Worm (Caenorhabditis elegans) whole organism, L2 larva: ENCODE measurements around the gene C25D7.5.

ENCODE experiments used
- F13H6.1 ChIP-seq: sonication (generic microtip); optimal IDR thresholded peaks from 2 replicates; lab custom pipeline; 2016; ENCODE audit warnings: missing genetic modification characterization, missing compliant biosample characterization
- Y55F3AM.14 ChIP-seq: fragments of 200-800 bp; sonication (Bioruptor generic); optimal IDR thresholded peaks from 2 replicates; lab custom pipeline; 2018; ENCODE audit warnings: mild to moderate bottlenecking, missing genetic modification characterization, missing compliant biosample characterization
- ZK546.5 ChIP-seq: sonication (generic microtip); optimal IDR thresholded peaks from 2 replicates; lab custom pipeline; 2017; ENCODE audit warnings: missing biosample characterization, missing genetic modification characterization
- ama-1 ChIP-seq: fragments of 150-350 bp; optimal IDR thresholded peaks from 2 replicates; lab custom pipeline; 2018; ENCODE audit warnings: inconsistent platforms
- ceh-16 ChIP-seq: fragments of 150-350 bp; optimal IDR thresholded peaks from 2 replicates; lab custom pipeline; 2014; ENCODE audit warnings: missing biosample characterization, missing genetic modification characterization
- ceh-82 ChIP-seq: fragments of 150-350 bp; optimal IDR thresholded peaks from 2 replicates; lab custom pipeline; 2014; ENCODE audit warnings: missing biosample characterization, missing genetic modification characterization
- crh-2 ChIP-seq: sonication (generic microtip); optimal IDR thresholded peaks from 2 replicates; lab custom pipeline; 2017; ENCODE audit warnings: missing biosample characterization, missing genetic modification characterization
- dmd-4 ChIP-seq: sonication (generic microtip); optimal IDR thresholded peaks from 2 replicates; lab custom pipeline; 2017; ENCODE audit warnings: missing biosample characterization, missing genetic modification characterization
- egl-27 ChIP-seq: sonication (generic microtip); optimal IDR thresholded peaks from 3 replicates; lab custom pipeline; 2017; ENCODE audit warnings: missing biosample characterization, missing genetic modification reagents, missing genetic modification characterization
- elt-1 ChIP-seq: fragments of 150-350 bp; optimal IDR thresholded peaks from 2 replicates; lab custom pipeline; 2014; ENCODE audit warnings: missing biosample characterization, missing genetic modification characterization
- elt-3 ChIP-seq: sonication (generic microtip); optimal IDR thresholded peaks from 2 replicates; lab custom pipeline; 2017; ENCODE audit warnings: missing biosample characterization, missing genetic modification characterization
- fos-1 ChIP-seq: fragments of 150-350 bp; optimal IDR thresholded peaks from 2 replicates; lab custom pipeline; 2014; ENCODE audit warnings: missing biosample characterization, missing genetic modification characterization
- gmeb-1 ChIP-seq: fragments of 150-350 bp; optimal IDR thresholded peaks from 2 replicates; lab custom pipeline; 2014; ENCODE audit warnings: missing biosample characterization, missing genetic modification characterization
- lin-39 ChIP-seq: fragments of 150-350 bp; optimal IDR thresholded peaks from 2 replicates; lab custom pipeline; 2014; ENCODE audit warnings: missing biosample characterization, missing genetic modification reagents, missing genetic modification characterization
- mbf-1 ChIP-seq: sonication (generic microtip); optimal IDR thresholded peaks from 2 replicates; lab custom pipeline; 2017; ENCODE audit warnings: missing biosample characterization, missing genetic modification characterization
- mdl-1 ChIP-seq, 2 experiments: fragments of 150-350 bp in 1 of 2; sonication (generic microtip) in 1 of 2; optimal IDR thresholded peaks; 2 replicates each; lab custom pipeline; 2017; ENCODE audit warnings: missing biosample characterization in 2 of 2, missing genetic modification characterization in 2 of 2
- nhr-10 ChIP-seq: sonication (generic microtip); optimal IDR thresholded peaks from 2 replicates; lab custom pipeline; 2017; ENCODE audit warnings: missing biosample characterization, missing genetic modification characterization
- nhr-11 ChIP-seq: fragments of 150-350 bp; optimal IDR thresholded peaks from 2 replicates; lab custom pipeline; 2014; ENCODE audit warnings: missing biosample characterization, missing genetic modification characterization
- nhr-12 ChIP-seq: fragments of 150-350 bp; optimal IDR thresholded peaks from 2 replicates; lab custom pipeline; 2014; ENCODE audit warnings: missing biosample characterization, missing genetic modification characterization
- nhr-129 ChIP-seq: fragments of 150-350 bp; optimal IDR thresholded peaks from 2 replicates; lab custom pipeline; 2014; ENCODE audit warnings: missing biosample characterization, missing genetic modification characterization
- nhr-21 ChIP-seq: fragments of 150-350 bp; optimal IDR thresholded peaks from 2 replicates; lab custom pipeline; 2014; ENCODE audit warnings: missing biosample characterization, missing genetic modification characterization
- nhr-23 ChIP-seq: fragments of 150-350 bp; optimal IDR thresholded peaks from 2 replicates; lab custom pipeline; 2014; ENCODE audit warnings: missing biosample characterization, missing genetic modification reagents, missing genetic modification characterization
- nhr-237 ChIP-seq: fragments of 150-350 bp; optimal IDR thresholded peaks from 2 replicates; lab custom pipeline; 2014; ENCODE audit warnings: missing biosample characterization, missing genetic modification characterization
- nhr-25 ChIP-seq: fragments of 150-350 bp; sonication (generic microtip); optimal IDR thresholded peaks from 3 replicates; lab custom pipeline; 2014; ENCODE audit warnings: missing biosample characterization, missing genetic modification characterization
- nhr-6 ChIP-seq: fragments of 150-350 bp; optimal IDR thresholded peaks from 2 replicates; lab custom pipeline; 2014; ENCODE audit warnings: missing biosample characterization, missing genetic modification characterization
- nhr-77 ChIP-seq: fragments of 150-350 bp; optimal IDR thresholded peaks from 2 replicates; lab custom pipeline; 2014; ENCODE audit warnings: missing biosample characterization, missing genetic modification characterization
- sma-3 ChIP-seq: sonication (generic microtip); optimal IDR thresholded peaks from 2 replicates; lab custom pipeline; 2016; ENCODE audit warnings: missing genetic modification reagents, missing genetic modification characterization, missing compliant biosample characterization
- sma-9 ChIP-seq, 2 experiments: fragments of 150-350 bp in 1 of 2; sonication (generic microtip) in 1 of 2; optimal IDR thresholded peaks; 2 replicates each; lab custom pipeline; 2014 to 2016; ENCODE audit warnings: missing genetic modification characterization in 2 of 2, mild to moderate bottlenecking in 1 of 2, missing biosample characterization in 1 of 2, missing compliant biosample characterization in 1 of 2, missing genetic modification reagents in 1 of 2, moderate library complexity in 1 of 2
- snpc-4 ChIP-seq: fragments of 150-350 bp; optimal IDR thresholded peaks from 2 replicates; lab custom pipeline; 2014; ENCODE audit warnings: missing biosample characterization, missing genetic modification characterization
- unc-39 ChIP-seq: fragments of 150-350 bp; optimal IDR thresholded peaks from 2 replicates; lab custom pipeline; 2014; ENCODE audit warnings: missing biosample characterization, missing genetic modification characterization
- unc-55 ChIP-seq: fragments of 150-350 bp; sonication (generic microtip); optimal IDR thresholded peaks from 3 replicates; lab custom pipeline; 2014; ENCODE audit warnings: missing biosample characterization, missing genetic modification reagents, missing genetic modification characterization
- zag-1 ChIP-seq: fragments of 150-350 bp; optimal IDR thresholded peaks from 2 replicates; lab custom pipeline; 2014; ENCODE audit warnings: missing biosample characterization, missing genetic modification characterization
- ztf-1 ChIP-seq: fragments of 200-800 bp; sonication (Bioruptor generic); conservative IDR thresholded peaks from 2 replicates; pipeline ENCODE4 v1.3.6; 2022; ENCODE audit warnings: missing genetic modification characterization, missing compliant biosample characterization
- ztf-4 ChIP-seq: fragments of 150-350 bp; optimal IDR thresholded peaks from 2 replicates; lab custom pipeline; 2014; ENCODE audit warnings: missing biosample characterization, missing genetic modification characterization

C25D7.5 gene

DNA sequence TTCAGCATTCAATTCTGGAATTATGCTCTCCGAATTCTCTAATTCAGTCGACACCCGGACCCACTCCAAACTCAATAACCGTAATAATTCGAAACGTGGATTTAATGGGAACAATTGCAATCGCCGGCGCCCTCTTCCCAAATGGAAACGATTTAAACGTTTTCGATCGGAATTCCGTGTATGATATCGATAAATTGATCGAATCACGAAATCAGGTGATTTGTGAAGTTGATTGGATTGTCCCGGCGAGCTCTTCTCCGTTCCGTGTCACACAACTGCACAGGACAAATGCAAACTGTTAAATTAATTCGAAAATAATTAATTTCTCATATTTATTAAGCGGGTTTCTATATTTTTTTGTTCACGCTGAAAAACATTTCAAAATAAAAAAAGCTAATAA, 3.4 kb downstream of the C25D7.5 start, which contains the start of gene C25D7.16:
Gene C25D7.16 (plus strand): TSS at position 301 of the 400 bp plus-strand sequence.
- TF ChIP-seq nhr-77 (tag; lab: Kevin White, UChicago) (no peak), ama-1 (lab: Kevin White, UChicago) (no peak), mbf-1 (tag; lab: Kevin White, UChicago) (no peak), fos-1 (no peak), nhr-23 (tag; lab: Kevin White, UChicago) (no peak), elt-3 (tag; lab: Kevin White, UChicago) (no peak), lin-39 (tag; lab: Kevin White, UChicago) (no peak), ceh-16 (tag; lab: Kevin White, UChicago) (no peak), nhr-237 (tag; lab: Kevin White, UChicago) (no peak), gmeb-1 (tag; lab: Kevin White, UChicago) (no peak), dmd-4 (tag; lab: Kevin White, UChicago) (no peak), unc-39 (tag; lab: Kevin White, UChicago) (no peak), ztf-4 (tag; lab: Kevin White, UChicago) (no peak), egl-27 (tag; lab: Kevin White, UChicago) (no peak)

DNA sequence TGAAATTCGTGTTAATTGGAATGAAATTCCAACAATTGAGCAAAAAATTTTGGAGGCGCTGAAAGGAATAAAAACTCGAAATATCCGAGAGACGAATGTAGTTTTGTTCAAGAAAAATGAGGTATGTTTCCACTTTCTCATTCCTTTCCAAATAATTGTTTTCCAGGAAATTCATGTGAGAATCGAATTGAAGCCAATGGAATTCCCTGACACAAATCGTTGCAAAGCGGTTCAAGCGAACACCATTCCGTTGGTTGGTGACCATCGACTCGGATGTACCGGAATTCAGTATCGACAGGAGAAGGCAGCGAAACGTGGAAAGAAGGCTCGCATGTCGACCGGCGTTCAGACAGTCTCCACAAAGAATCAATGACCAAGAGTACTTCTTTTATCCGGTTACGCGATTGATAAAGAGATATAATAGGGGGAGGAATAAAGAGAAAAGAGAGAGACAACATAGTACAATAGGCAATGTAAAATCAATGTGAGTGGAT, 3.9 kb downstream of the C25D7.5 start:
- TF ChIP-seq nhr-11 (no peak), nhr-6 (no peak), nhr-21 (tag; lab: Kevin White, UChicago) (no peak), nhr-25 (tag; lab: Kevin White, UChicago) (no peak)

DNA sequence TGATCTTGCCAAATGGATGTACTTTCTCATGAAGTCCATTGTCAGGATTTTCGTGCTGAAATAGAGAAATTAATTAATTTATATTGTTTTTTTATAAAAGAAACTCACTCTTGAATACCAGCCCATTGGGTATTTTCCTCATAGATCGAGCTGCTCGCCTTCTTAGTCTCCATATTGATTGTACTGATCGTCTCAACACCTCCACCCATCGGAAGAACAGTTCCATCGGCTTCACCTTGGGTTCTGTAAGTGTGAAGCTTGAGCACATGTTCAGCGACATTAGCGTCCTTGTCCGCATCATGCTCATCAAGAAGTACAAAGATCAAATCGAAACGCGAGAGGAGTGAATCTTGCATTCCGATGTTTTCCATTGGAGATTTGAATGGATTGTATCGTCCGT, 5.3 kb downstream of the C25D7.5 start:
- TF ChIP-seq nhr-12 (tag; lab: Kevin White, UChicago) = no peak
- TF ChIP-seq nhr-129 (tag; lab: Kevin White, UChicago) = no peak
- no peak for TF ChIP-seq sma-3 (GFP tag; lab: Kevin White, UChicago)
- TF ChIP-seq sma-9 (GFP tag; optimal IDR thresholded peaks at IDR 0.05; lab: Kevin White, UChicago) = no peak
- TF ChIP-seq sma-9 (tag; optimal IDR thresholded peaks at IDR 0.05; lab: Kevin White, UChicago) = no peak
- TF ChIP-seq lin-39 (tag; lab: Kevin White, UChicago) = no peak
- TF ChIP-seq gmeb-1 (tag; lab: Kevin White, UChicago) = no peak
- no peak for TF ChIP-seq F13H6.1 (tag; lab: Kevin White, UChicago)

DNA sequence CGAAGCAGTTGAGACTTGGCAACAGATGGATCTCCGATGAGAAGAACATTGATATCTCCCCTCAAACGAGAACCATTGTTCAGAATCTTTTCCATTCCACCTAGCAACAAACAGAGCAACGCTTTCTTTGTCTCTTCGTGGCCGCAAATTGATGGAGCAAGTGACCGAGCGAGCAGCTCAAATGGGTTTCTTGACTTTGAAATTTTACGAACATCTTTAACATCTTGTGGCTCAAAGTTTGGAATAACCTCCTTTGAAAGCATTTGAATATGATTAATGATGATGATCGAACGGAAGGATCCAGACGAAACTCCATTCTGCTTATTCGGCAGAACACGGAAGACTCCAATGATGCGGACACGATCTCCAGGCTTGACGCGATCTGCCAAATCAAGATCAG, 6.0 kb downstream of the C25D7.5 start:
- TF ChIP-seq lin-39 (tag; lab: Kevin White, UChicago) (no peak), F13H6.1 (tag; lab: Kevin White, UChicago) (no peak), ceh-82 (tag; lab: Kevin White, UChicago) (no peak), egl-27 (tag; lab: Kevin White, UChicago) (no peak), ztf-1 (no peak), nhr-237 (tag; lab: Kevin White, UChicago) (no peak), zag-1 (tag; lab: Kevin White, UChicago) (no peak), crh-2 (tag; lab: Kevin White, UChicago) (no peak), Y55F3AM.14 (no peak), snpc-4 (tag; lab: Kevin White, UChicago) (no peak), mdl-1 (tag; optimal IDR thresholded peaks at IDR 0.05; lab: Kevin White, UChicago) (no peak)

DNA sequence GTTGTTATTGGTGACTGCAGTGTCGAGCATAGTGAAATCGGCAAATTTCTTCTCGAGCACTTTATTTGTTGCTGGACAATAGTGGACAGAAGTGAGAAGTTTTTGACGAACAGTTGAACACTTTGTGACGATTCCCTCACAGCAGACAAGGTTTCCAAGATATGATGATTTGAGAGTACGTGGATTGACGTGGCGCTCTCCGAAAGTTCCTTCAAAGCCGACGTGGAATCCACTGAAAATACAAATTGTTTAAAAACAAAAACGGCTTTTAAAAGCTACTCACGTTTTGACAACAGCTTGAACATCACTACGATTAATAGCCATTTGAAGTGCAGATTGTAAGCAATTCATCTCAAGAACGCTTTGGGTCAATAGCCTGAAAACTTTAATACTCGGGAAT, 6.5 kb downstream of the C25D7.5 start:
- no peak for TF ChIP-seq ceh-16 (tag; lab: Kevin White, UChicago)
- no peak for TF ChIP-seq ztf-1
- no peak for TF ChIP-seq snpc-4 (tag; lab: Kevin White, UChicago)
- TF ChIP-seq nhr-6 = no peak
- TF ChIP-seq elt-1 (tag; lab: Kevin White, UChicago) = no peak
- TF ChIP-seq unc-55 (GFP tag; lab: Kevin White, UChicago) = no peak
- no peak for TF ChIP-seq nhr-237 (tag; lab: Kevin White, UChicago)
- no peak for TF ChIP-seq nhr-10 (tag; lab: Kevin White, UChicago)
- TF ChIP-seq ZK546.5 (tag; lab: Kevin White, UChicago) = no peak
- TF ChIP-seq nhr-25 (tag; lab: Kevin White, UChicago) = no peak
